Worm (Caenorhabditis elegans) whole organism, L4 larva: Measurements from ENCODE around the gene K06H7.7.

Experiments
- F37D6.2 ChIP-seq: sonication (generic microtip); optimal IDR thresholded peaks from 2 replicates; lab custom pipeline; 2016; ENCODE audit warnings: mild to moderate bottlenecking, missing genetic modification characterization, missing compliant biosample characterization
- aha-1 ChIP-seq: fragments of 150-350 bp; peaks from one replicate; lab custom pipeline; 2014; ENCODE audit warnings: missing biosample characterization, missing genetic modification characterization
- ceh-32 ChIP-seq: sonication (generic microtip); optimal IDR thresholded peaks from 2 replicates; lab custom pipeline; 2016; ENCODE audit warnings: mild to moderate bottlenecking, missing genetic modification characterization, missing compliant biosample characterization; ENCODE audit not compliant: poor library complexity
- lsy-2 ChIP-seq, 2 experiments: fragments of 150-350 bp in 1 of 2; sonication (generic microtip) in 1 of 2; optimal IDR thresholded peaks; 2 replicates each; lab custom pipeline; 2014 to 2017; ENCODE audit warnings: missing biosample characterization in 2 of 2, missing genetic modification characterization in 2 of 2
- mep-1 ChIP-seq: fragments of 150-350 bp; sonication (generic microtip); optimal IDR thresholded peaks from 3 replicates; lab custom pipeline; 2014; ENCODE audit warnings: missing biosample characterization, missing genetic modification characterization
- pha-4 ChIP-seq, 2 experiments: fragments of 150-350 bp in 1 of 2; fragments of 200-800 bp in 1 of 2; sonication (Bioruptor generic) in 1 of 2; IDR thresholded peaks in 1 of 2; optimal IDR thresholded peaks in 1 of 2; 2 replicates each; pipeline versions ENCODE4 v1.3.6 to Lab custom; 2014 to 2022; ENCODE audit warnings: missing genetic modification characterization in 2 of 2, missing genetic modification reagents in 2 of 2, missing biosample characterization in 1 of 2, missing compliant biosample characterization in 1 of 2
- spr-1 ChIP-seq: sonication (generic microtip); optimal IDR thresholded peaks from 2 replicates; lab custom pipeline; 2016; ENCODE audit warnings: mild to moderate bottlenecking, missing genetic modification characterization, missing compliant biosample characterization

ce11 chrIII:8036050-8036449, 49.2 kb downstream of the K06H7.7 start:
- TF ChIP-seq F37D6.2 (tag; lab: Kevin White, UChicago) (no peak), ceh-32 (tag; lab: Kevin White, UChicago) (no peak), aha-1 (tag; lab: Kevin White, UChicago) (no peak), spr-1 (no peak), lsy-2 (tag; optimal IDR thresholded peaks at IDR 0.05; lab: Kevin White, UChicago) (no peak), mep-1 (tag; lab: Kevin White, UChicago) (no peak), pha-4 (GFP tag; IDR thresholded peaks at IDR 0.05; lab: Robert Waterston, UW) (no peak), pha-4 (tag; optimal IDR thresholded peaks at IDR 0.05; lab: Kevin White, UChicago) (no peak)
